Worm (Caenorhabditis elegans) whole organism, early embryonic: ENCODE measurements around the gene F11E6.11.

Experiments used
- B0310.2 ChIP-seq: sonication (generic microtip); optimal IDR thresholded peaks from 2 replicates; lab custom pipeline; 2016; ENCODE audit warnings: mild to moderate bottlenecking, missing genetic modification characterization, missing compliant biosample characterization
- F13C5.2 ChIP-seq: sonication (generic microtip); optimal IDR thresholded peaks from 2 replicates; lab custom pipeline; 2017; ENCODE audit warnings: mild to moderate bottlenecking, missing genetic modification characterization, inconsistent platforms, missing compliant biosample characterization
- aly-1 ChIP-seq: sonication (generic microtip); optimal IDR thresholded peaks from 2 replicates; lab custom pipeline; 2016; ENCODE audit warnings: missing genetic modification characterization, missing compliant biosample characterization
- ama-1 ChIP-seq: fragments of 150-350 bp; optimal IDR thresholded peaks from 2 replicates; lab custom pipeline; 2014
- ceh-13 ChIP-seq: fragments of 200-800 bp; sonication (Bioruptor generic); optimal IDR thresholded peaks from 2 replicates; lab custom pipeline; 2018; ENCODE audit warnings: mild to moderate bottlenecking, missing genetic modification characterization, missing compliant biosample characterization
- ceh-36 ChIP-seq: sonication (generic microtip); optimal IDR thresholded peaks from 2 replicates; lab custom pipeline; 2016; ENCODE audit warnings: missing genetic modification characterization, inconsistent platforms, missing compliant biosample characterization
- ets-7 ChIP-seq: sonication (generic microtip); optimal IDR thresholded peaks from 2 replicates; lab custom pipeline; 2016; ENCODE audit warnings: missing genotype, missing genetic modification characterization, missing compliant biosample characterization
- flt-1 ChIP-seq: fragments of 200-800 bp; sonication (Bioruptor generic); IDR thresholded peaks from 2 replicates; pipeline ENCODE4 v1.3.6; 2022; ENCODE audit warnings: missing genetic modification characterization, missing compliant biosample characterization
- hmbx-1 ChIP-seq: sonication (generic microtip); optimal IDR thresholded peaks from 2 replicates; lab custom pipeline; 2016; ENCODE audit warnings: mild to moderate bottlenecking, missing genetic modification characterization, missing compliant biosample characterization
- hmg-4 ChIP-seq: fragments of 200-800 bp; sonication (Bioruptor generic); optimal IDR thresholded peaks from 2 replicates; lab custom pipeline; 2018; ENCODE audit warnings: mild to moderate bottlenecking, missing genetic modification characterization, missing compliant biosample characterization
- hnd-1 ChIP-seq: sonication (generic microtip); optimal IDR thresholded peaks from 2 replicates; lab custom pipeline; 2016; ENCODE audit warnings: missing genetic modification characterization, missing compliant biosample characterization
- pes-1 ChIP-seq: fragments of 200-800 bp; sonication (Bioruptor generic); IDR thresholded peaks from 2 replicates; pipeline ENCODE4 v1.3.6; 2022; ENCODE audit warnings: missing genetic modification reagents, missing genetic modification characterization, missing compliant biosample characterization
- scrt-1 ChIP-seq: fragments of 200-800 bp; sonication (Bioruptor generic); IDR thresholded peaks from 2 replicates; pipeline ENCODE4 v1.3.6; 2022; ENCODE audit warnings: missing genetic modification characterization, missing compliant biosample characterization
- sea-1 ChIP-seq: fragments of 200-800 bp; sonication (Bioruptor generic); conservative IDR thresholded peaks from 2 replicates; pipeline ENCODE4 v1.3.6; 2022; ENCODE audit warnings: missing genetic modification characterization, missing compliant biosample characterization
- tbx-11 ChIP-seq: fragments of 200-800 bp; sonication (Bioruptor generic); IDR thresholded peaks from 2 replicates; pipeline ENCODE4 v1.3.6; 2022; ENCODE audit warnings: missing genetic modification characterization, missing compliant biosample characterization
- tbx-37 ChIP-seq: fragments of 200-800 bp; sonication (Bioruptor generic); conservative IDR thresholded peaks from 2 replicates; pipeline ENCODE4 v1.3.6; 2022; ENCODE audit warnings: missing genetic modification reagents, missing genetic modification characterization, missing compliant biosample characterization
- tra-4 ChIP-seq: sonication (generic microtip); optimal IDR thresholded peaks from 2 replicates; lab custom pipeline; 2017; ENCODE audit warnings: missing genetic modification characterization, missing compliant biosample characterization

Gene F11E6.11

ce11 chrIV:17417723-17418122 lies 24.9 kb upstream of the F11E6.11 start, which contains the start of gene npr-26:
npr-26 (minus strand) TSS chrIV:17417823.
- TF ChIP-seq hnd-1 (tag; lab: Kevin White, UChicago) (no peak), ceh-36 (tag; lab: Kevin White, UChicago) (no peak), ceh-13 (GFP tag; lab: Kevin White, UChicago) (no peak), pes-1 (GFP tag; lab: Robert Waterston, UW) (no peak)

- TF ChIP-seq aly-1 (tag; lab: Kevin White, UChicago) = no peak
- TF ChIP-seq tbx-37 (GFP tag; lab: Robert Waterston, UW) = no peak
- TF ChIP-seq pes-1 (GFP tag; lab: Robert Waterston, UW) = no peak
- no peak for TF ChIP-seq hmbx-1 (tag; lab: Kevin White, UChicago)
Measured at ce11 chrIV:17426970-17427369, 15.7 kb upstream of the F11E6.11 start.

ce11 chrIV:17427423-17427822 lies 15.2 kb upstream of the F11E6.11 start, which contains the start of gene C06A12.3:
C06A12.3 (plus strand) TSS chrIV:17427723.
- TF ChIP-seq scrt-1 (GFP tag; lab: Robert Waterston, UW) = no peak
- TF ChIP-seq sea-1 (GFP tag; lab: Robert Waterston, UW) = no peak
- TF ChIP-seq aly-1 (tag; lab: Kevin White, UChicago) = no peak
- no peak for TF ChIP-seq tra-4 (tag; lab: Kevin White, UChicago)
- no peak for TF ChIP-seq pes-1 (GFP tag; lab: Robert Waterston, UW)
- TF ChIP-seq ama-1 (lab: Kevin White, UChicago) = no peak
- TF ChIP-seq B0310.2 (tag; lab: Kevin White, UChicago) = no peak
- no peak for TF ChIP-seq tbx-11 (GFP tag; lab: Robert Waterston, UW)
- no peak for TF ChIP-seq flt-1 (GFP tag; lab: Robert Waterston, UW)
- TF ChIP-seq hmbx-1 (tag; lab: Kevin White, UChicago) = no peak
- no peak for TF ChIP-seq hnd-1 (tag; lab: Kevin White, UChicago)

- TF ChIP-seq ama-1 (lab: Kevin White, UChicago) = no peak
- no peak for TF ChIP-seq flt-1 (GFP tag; lab: Robert Waterston, UW)
- no peak for TF ChIP-seq ets-7 (tag; lab: Kevin White, UChicago)
- no peak for TF ChIP-seq aly-1 (tag; lab: Kevin White, UChicago)
- no peak for TF ChIP-seq hnd-1 (tag; lab: Kevin White, UChicago)
- TF ChIP-seq pes-1 (GFP tag; lab: Robert Waterston, UW) = no peak
- TF ChIP-seq tbx-37 (GFP tag; lab: Robert Waterston, UW) = no peak
- TF ChIP-seq ceh-13 (GFP tag; lab: Kevin White, UChicago) = no peak
- TF ChIP-seq sea-1 (GFP tag; lab: Robert Waterston, UW) = no peak
- no peak for TF ChIP-seq hmg-4 (GFP tag; lab: Kevin White, UChicago)
- TF ChIP-seq scrt-1 (GFP tag; lab: Robert Waterston, UW) = no peak
- no peak for TF ChIP-seq B0310.2 (tag; lab: Kevin White, UChicago)
- no peak for TF ChIP-seq ceh-36 (tag; lab: Kevin White, UChicago)
- TF ChIP-seq F13C5.2 (tag; lab: Kevin White, UChicago) = no peak
- TF ChIP-seq tbx-11 (GFP tag; lab: Robert Waterston, UW) = no peak
- no peak for TF ChIP-seq tra-4 (tag; lab: Kevin White, UChicago)
- TF ChIP-seq hmbx-1 (tag; lab: Kevin White, UChicago) = no peak
Measured at ce11 chrIV:17431287-17431686, 11.3 kb upstream of the F11E6.11 start, which contains the start of gene lact-6. lact-6 (minus strand) TSS chrIV:17431387.

- no peak for TF ChIP-seq ceh-36 (tag; lab: Kevin White, UChicago)
- no peak for TF ChIP-seq B0310.2 (tag; lab: Kevin White, UChicago)
- TF ChIP-seq tra-4 (tag; lab: Kevin White, UChicago) = no peak
Measured at ce11 chrIV:17432223-17432826, 10.3 kb upstream of the F11E6.11 start.

ce11 chrIV:17435228-17435627 lies 7.4 kb upstream of the F11E6.11 start:
- TF ChIP-seq pes-1 (GFP tag; lab: Robert Waterston, UW) = no peak
- TF ChIP-seq tra-4 (tag; lab: Kevin White, UChicago) = no peak
- no peak for TF ChIP-seq ets-7 (tag; lab: Kevin White, UChicago)
- no peak for TF ChIP-seq hmbx-1 (tag; lab: Kevin White, UChicago)
- TF ChIP-seq flt-1 (GFP tag; lab: Robert Waterston, UW) = no peak
- no peak for TF ChIP-seq ceh-13 (GFP tag; lab: Kevin White, UChicago)
- TF ChIP-seq sea-1 (GFP tag; lab: Robert Waterston, UW) = no peak
- no peak for TF ChIP-seq tbx-11 (GFP tag; lab: Robert Waterston, UW)

ce11 chrIV:17436552-17436951 lies 6.1 kb upstream of the F11E6.11 start, which contains the start of gene gcy-27:
gcy-27 (minus strand) TSS chrIV:17436652.
- TF ChIP-seq ets-7 (tag; lab: Kevin White, UChicago) (no peak), flt-1 (GFP tag; lab: Robert Waterston, UW) (no peak), F13C5.2 (tag; lab: Kevin White, UChicago) (no peak), B0310.2 (tag; lab: Kevin White, UChicago) (no peak), tbx-11 (GFP tag; lab: Robert Waterston, UW) (no peak), tbx-37 (GFP tag; lab: Robert Waterston, UW) (no peak), ama-1 (lab: Kevin White, UChicago) (no peak), ceh-13 (GFP tag; lab: Kevin White, UChicago) (no peak), hmg-4 (GFP tag; lab: Kevin White, UChicago) (no peak), hnd-1 (tag; lab: Kevin White, UChicago) (no peak), tra-4 (tag; lab: Kevin White, UChicago) (no peak), aly-1 (tag; lab: Kevin White, UChicago) (no peak), ceh-36 (tag; lab: Kevin White, UChicago) (no peak), scrt-1 (GFP tag; lab: Robert Waterston, UW) (no peak), pes-1 (GFP tag; lab: Robert Waterston, UW) (no peak), hmbx-1 (tag; lab: Kevin White, UChicago) (no peak)
